Worm (Caenorhabditis elegans) whole organism, dauer: Measurements from ENCODE around the gene C54D10.4.

ENCODE experiments used
- unc-62 ChIP-seq: sonication (generic microtip); optimal IDR thresholded peaks from 2 replicates; lab custom pipeline; 2017; ENCODE audit warnings: missing biosample characterization, missing genetic modification reagents, missing genetic modification characterization

The C54D10.4 gene

DNA sequence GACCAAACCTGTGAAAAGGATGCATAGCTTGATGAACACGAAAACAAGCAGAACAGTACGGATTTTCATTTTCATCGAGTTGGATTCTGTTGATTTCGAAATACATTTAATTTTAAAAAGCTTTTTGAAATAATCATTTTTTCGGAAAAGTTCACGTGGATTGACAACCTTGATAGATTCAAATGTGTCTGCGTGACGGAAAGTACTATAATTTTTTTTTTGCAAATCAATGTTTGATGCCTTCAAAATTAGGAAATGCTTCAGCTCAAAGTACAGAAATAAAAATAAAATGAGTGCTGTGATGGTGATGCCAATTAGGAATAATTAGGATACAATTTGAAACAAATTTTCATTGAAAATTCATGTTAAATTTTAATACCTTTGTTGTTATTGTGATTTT is at the start of gene C54D10.4:
Gene C54D10.4 (minus strand): TSS at position 101 of the 400 bp plus-strand sequence.
- no peak for TF ChIP-seq unc-62 (GFP tag; lab: Kevin White, UChicago)

DNA sequence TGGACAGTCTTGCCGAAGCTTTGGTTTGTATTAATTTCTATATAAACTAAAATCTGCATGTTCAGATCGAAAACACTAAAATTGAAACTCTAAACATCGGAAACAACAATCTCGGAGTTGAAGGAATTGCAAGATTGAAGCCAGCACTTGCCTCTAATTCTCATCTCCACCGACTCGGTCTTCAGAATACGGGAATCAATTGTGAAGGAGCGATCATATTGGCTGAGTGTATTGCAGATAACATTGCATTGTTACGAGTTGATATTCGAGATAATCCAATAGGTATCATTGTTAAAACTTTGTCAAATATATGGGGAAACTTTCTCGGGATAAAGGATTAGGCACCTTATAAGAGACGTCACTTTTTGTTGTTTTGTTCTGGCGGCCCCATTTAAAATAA is 49.6 kb upstream of the C54D10.4 start:
- TF ChIP-seq unc-62 (GFP tag; lab: Kevin White, UChicago): no peak

DNA sequence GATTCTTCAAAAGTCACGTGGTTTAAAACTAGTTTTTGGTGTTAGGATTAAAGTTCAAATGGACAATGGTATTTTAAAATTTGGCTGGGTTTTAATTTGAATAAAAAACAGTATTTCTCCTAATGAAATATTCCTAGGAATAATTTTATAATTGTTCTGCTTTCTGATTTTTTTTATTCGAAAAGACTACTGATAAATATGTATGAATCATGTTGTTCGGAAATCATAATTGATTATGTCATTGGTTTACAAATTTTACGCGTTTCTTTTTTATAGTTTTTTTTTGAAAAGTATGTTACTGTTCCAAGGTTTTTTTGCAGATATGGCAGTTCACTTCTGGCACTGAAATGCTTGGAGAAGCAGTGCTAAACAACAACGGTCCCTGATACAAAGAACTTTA is 47.6 kb upstream of the C54D10.4 start, which contains the start of gene F28C1.3:
Gene F28C1.3 (plus strand): TSS at position 301 of the 400 bp plus-strand sequence.
- TF ChIP-seq unc-62 (GFP tag; lab: Kevin White, UChicago): no peak

DNA sequence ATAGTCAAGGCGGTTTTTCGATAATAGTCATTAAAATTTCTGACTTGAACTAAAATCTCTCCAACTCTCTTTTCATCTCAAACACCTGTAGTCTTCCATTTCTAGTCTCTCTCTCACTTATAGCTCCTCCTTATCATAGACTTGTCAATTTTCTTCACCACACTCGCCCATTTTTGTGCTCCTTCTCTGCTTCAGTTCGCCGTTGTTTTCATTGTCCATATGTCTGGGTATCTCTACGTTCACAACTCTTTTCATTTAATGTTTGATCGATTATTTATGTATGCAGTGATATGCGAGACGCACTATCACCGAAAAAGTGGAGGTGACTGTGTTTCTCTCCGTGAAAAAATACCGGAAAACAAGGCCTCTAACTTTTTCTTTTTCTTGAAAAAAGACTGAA is 47.0 kb upstream of the C54D10.4 start:
- no peak for TF ChIP-seq unc-62 (GFP tag; lab: Kevin White, UChicago)

DNA sequence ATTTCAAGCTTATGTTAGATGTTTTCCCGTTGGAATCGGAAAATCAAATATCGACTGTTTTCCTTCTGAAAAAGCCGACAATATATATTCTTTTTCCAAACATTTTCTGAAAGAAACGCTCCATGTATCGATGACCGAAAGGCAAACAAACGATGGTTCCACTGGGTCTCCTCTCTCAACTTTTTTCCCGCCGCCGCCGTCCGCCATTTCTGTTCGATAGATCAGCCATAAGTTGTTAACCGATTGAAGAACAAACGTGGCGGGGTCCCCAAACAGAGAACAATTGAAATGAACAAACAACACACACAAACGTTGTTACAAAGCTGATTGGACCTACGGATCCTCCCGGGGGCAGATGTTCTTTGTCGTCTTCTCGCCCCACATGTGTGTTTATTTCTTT is 45.9 kb upstream of the C54D10.4 start:
- TF ChIP-seq unc-62 (GFP tag; lab: Kevin White, UChicago): no peak

DNA sequence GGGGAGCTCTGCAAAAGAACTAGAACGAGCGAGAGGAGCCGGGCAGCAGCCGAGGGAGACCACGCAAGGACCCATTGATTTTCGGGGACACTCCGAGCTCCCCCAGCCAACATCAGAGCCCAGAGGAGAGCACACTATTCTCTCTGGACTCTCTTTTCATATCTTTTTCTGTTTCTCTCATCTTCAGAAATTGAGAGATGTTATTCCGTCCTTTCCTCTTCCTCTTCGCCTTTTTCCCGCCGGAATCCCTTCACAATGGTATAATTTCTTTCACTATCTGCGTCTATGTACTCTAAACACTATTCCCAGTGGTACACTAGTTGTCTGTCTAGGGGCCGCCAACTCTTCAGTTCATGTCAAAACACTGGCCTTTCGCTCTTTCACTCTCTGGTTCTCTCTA is 44.7 kb upstream of the C54D10.4 start:
- no peak for TF ChIP-seq unc-62 (GFP tag; lab: Kevin White, UChicago)

DNA sequence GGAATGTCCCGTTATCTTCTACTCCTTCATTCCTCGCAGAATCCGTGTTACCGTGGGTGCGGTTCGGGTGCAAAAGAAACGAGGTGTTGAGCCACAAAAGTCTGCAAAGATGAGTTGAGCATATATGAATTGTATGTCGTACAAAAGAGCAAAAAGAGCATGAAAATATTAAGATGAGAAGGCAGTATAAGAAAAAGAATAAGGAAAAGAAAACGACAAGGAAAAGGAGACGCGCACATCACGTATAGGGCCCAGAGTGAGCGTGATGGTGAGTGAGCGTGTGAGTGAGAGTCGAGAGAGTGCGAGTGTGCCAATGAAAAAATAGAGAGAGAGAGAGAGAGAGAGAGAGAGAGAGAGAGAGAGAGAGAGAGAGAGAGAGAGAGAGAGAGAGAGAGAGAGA is 42.2 kb upstream of the C54D10.4 start, which contains the start of gene egl-10:
Gene egl-10 (minus strand): TSS at position 101 of the 400 bp plus-strand sequence.
- no peak for TF ChIP-seq unc-62 (GFP tag; lab: Kevin White, UChicago)

DNA sequence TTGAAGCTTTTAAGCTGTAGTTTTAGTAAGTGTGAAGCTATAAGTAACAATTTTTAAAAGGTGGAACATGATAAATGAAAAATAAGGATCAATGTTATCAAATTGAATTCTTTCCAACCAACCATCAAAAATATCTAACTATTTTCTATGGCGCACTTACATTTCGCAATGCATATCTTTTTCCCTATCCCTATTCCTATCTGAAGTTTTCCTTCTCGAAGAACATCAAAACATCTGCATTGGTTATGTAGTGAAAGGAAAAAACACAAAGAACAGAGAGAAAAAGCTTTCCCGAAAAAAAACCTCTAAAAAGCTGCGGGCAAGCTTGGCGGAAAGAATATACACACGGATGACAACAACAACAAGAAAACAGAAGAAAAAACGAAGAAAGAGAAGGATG is 39.8 kb upstream of the C54D10.4 start:
- no peak for TF ChIP-seq unc-62 (GFP tag; lab: Kevin White, UChicago)

DNA sequence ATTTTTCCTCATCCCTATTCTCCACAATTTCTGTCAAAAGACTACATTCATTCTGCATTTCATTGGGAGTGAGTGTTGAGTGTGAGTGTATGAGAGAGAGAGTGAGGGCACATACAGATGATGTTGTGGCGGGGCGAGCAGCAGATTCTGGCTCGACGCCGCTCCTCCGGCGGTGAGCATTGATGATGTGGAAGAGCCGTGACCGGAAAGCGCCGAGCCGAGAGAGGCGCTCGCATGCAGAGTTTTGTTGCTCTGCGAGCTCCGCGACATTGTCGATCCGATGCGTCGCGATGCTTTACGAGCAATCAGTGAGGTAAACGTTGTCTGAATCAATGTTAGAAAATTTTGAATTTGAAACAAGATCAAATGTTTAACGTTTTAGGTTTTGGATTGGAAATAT is 35.0 kb upstream of the C54D10.4 start:
- no peak for TF ChIP-seq unc-62 (GFP tag; lab: Kevin White, UChicago)

DNA sequence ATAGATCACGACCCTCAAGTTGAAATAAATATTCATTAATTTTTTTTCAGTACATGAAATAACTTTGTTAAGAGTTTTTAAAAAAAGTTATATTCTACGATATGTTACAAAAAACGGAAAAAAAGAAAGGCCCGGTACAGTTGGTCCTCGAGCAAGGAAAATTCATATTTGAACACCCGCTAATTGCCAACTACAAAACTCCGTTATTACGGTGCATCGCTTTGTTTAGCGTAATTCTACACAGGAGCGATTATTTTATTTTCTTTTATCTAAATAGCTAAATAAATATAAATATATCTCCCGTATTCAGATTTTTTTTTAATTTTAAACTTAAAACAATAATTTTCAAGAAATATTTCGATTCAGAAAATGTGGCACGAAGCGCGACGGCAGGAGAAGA is 29.7 kb upstream of the C54D10.4 start, which contains the start of gene F28C1.1:
Gene F28C1.1 (plus strand): TSS at position 365 of the 400 bp plus-strand sequence.
- no peak for TF ChIP-seq unc-62 (GFP tag; lab: Kevin White, UChicago)

DNA sequence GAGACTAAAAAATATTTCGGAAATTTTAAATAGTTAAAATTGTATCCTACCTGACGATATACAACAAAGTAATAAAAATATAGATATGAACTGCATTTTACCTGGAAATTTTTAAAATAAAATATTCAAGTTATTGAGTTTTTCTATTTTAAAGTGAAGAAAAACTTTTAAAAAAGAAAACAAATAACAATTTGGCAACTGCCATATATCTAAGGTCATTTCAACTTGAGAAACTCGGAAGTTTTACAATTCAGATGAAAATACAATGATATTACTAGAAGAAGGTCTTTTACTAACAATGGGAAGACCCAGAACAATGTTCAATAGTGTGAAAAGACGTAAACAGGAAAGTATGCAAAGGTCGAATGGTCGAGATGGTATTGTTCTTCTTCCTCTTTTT is 29.2 kb upstream of the C54D10.4 start, which contains the start of gene C54D10.10:
Gene C54D10.10 (minus strand): TSS at position 101 of the 400 bp plus-strand sequence.
- TF ChIP-seq unc-62 (GFP tag; lab: Kevin White, UChicago): no peak

DNA sequence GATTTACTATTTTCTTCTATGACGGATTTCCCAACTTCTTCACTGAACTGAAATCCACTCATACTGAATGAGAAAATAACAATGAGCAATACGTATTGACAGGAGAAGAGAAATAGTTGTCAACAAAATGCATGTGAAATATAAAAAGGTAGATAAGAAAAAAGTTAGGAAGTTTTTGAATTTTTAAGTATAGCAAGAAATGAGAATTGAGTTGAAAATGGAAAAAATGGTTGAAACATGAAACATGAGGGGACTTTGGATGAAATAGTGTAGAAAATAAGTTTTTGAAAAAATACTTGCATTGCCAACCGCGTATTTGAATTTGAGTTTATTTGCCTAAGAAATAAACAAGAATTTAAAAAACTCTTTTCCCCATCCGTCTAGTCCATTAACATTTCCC is 26.2 kb upstream of the C54D10.4 start, which contains the start of the genes pals-38 and C54D10.9:
Gene pals-38 (minus strand): TSS at position 101 of the 400 bp plus-strand sequence.
Gene C54D10.9 (plus strand): TSS at position 259 of the 400 bp plus-strand sequence.
- no peak for TF ChIP-seq unc-62 (GFP tag; lab: Kevin White, UChicago)

DNA sequence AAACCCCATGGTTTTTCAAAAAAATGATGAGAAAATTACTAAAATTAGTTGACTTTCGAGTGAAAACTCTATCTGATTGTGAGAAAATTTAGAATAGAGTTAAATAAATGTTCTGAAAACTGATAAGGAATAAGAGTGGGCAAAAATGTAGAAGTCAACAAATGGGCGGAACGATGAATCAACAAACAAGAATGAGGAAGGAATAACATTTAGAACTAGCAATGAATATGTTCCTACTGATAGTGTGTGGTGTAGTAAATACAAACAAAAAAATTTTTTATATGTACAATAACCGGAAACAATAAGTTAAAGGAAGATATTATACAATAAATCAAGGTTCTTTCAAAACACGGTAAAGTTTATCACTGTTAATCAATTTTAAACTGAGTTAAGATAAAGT is 23.0 kb upstream of the C54D10.4 start, which contains the start of gene pals-39:
Gene pals-39 (minus strand): TSS at position 101 of the 400 bp plus-strand sequence.
- no peak for TF ChIP-seq unc-62 (GFP tag; lab: Kevin White, UChicago)

DNA sequence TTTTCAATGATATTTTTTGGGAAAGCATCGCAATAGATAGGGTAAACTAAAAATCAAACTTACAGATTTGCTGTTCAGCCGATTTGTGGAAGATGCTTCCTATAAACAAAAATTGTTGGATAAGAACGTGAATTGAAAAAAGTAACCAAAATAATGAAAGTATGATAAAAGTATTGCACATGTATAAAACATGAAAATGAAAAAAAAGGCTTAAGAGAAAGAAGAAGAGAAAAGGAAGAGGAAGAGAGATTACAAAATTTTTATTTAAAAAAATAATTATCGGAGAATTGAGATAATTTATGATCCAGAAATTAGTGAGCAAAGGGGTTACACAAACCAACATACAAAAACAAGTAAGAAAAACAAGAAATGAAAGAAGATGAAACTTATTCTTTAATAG is 20.7 kb upstream of the C54D10.4 start, which contains the start of gene pals-37:
Gene pals-37 (minus strand): TSS at position 101 of the 400 bp plus-strand sequence.
- no peak for TF ChIP-seq unc-62 (GFP tag; lab: Kevin White, UChicago)

DNA sequence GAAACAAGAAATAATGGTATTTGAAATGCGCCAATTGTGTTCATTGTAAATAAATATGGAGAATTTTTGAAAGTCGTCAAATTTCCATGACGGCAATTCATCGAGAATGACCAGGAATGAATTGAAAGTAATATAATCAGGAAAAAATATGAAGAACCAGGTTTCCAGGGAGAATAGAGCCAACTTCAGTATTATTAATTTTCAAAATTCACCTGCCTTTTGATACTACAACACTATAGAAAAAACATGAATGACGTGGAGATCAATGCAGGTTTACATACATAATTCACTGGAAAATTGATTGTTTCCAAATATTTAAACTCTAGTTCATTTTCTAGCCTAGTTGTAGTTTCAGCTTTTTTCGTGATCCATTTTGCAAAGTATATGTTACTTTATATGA is 13.0 kb upstream of the C54D10.4 start, which contains the start of gene srh-25:
Gene srh-25 (minus strand): TSS at position 101 of the 400 bp plus-strand sequence.
- no peak for TF ChIP-seq unc-62 (GFP tag; lab: Kevin White, UChicago)

DNA sequence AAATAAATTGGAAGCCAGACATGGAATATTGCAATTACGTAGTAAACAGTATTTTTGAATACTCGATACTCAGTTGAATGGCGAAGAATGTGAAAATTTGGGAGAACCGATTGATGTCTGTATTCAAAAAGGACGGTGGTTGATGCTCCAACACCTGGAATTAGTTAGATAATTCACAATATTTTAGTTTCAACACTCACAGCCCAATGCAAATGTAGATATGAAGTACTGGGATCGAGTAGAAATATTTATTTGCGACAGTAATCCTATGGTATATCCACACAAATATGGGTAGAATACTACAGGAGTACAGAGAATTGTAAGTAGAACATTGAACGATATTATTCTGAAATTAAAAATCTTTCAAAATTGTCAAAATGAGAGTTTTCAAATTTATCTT is 12.4 kb upstream of the C54D10.4 start:
- TF ChIP-seq unc-62 (GFP tag; lab: Kevin White, UChicago): no peak

DNA sequence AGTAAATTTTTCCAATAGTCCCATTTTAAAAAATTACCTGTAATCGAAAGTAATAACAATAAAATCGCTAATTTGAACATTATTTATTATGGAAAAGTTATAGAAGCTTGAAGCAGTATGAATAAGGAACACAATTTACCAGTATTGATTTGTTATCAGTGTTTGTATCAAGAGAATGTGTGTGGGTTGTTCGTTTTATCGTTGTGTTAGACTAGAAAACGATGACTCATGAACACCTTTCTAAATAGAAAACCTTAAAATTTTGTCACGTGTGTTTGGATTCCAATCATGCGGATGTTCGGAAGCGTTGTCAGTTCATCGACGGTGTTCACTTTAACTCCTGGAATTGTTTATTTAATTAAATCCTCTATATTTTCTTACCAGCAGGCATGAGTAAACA is 11.4 kb upstream of the C54D10.4 start, which contains the start of gene C54D10.13:
Gene C54D10.13 (minus strand): TSS at position 179 of the 400 bp plus-strand sequence.
- TF ChIP-seq unc-62 (GFP tag; lab: Kevin White, UChicago): no peak
